Fruit fly (Drosophila melanogaster) whole organism, embryonic: Measurements from ENCODE around the gene dpy.

Experiments
- Asciz ChIP-seq: fragments of 200-800 bp; sonication (Bioruptor generic); optimal IDR thresholded peaks from 2 replicates; lab custom pipeline; 2017; ENCODE audit warnings: missing biosample characterization, mild to moderate bottlenecking, missing genetic modification characterization, missing genetic modification reagents
- B-H2 ChIP-seq: fragments of 200-800 bp; sonication (Bioruptor generic); optimal IDR thresholded peaks from 2 replicates; lab custom pipeline; 2018; ENCODE audit warnings: missing biosample characterization, mild to moderate bottlenecking, missing genetic modification characterization
- Blimp-1 ChIP-seq: fragments of 200-800 bp; sonication (Bioruptor generic); optimal IDR thresholded peaks from 3 replicates; lab custom pipeline; 2018; ENCODE audit warnings: missing biosample characterization, missing genetic modification characterization, mild to moderate bottlenecking, moderate library complexity, missing genetic modification reagents
- CG10209 ChIP-seq: fragments of 200-800 bp; sonication (Bioruptor generic); optimal IDR thresholded peaks from 3 replicates; lab custom pipeline; 2017; ENCODE audit warnings: missing biosample characterization, mild to moderate bottlenecking, missing genetic modification characterization, missing genetic modification reagents
- CG1024 ChIP-seq: fragments of 200-800 bp; sonication (Bioruptor generic); IDR thresholded peaks from 2 replicates; pipeline ENCODE4 v1.3.6; 2022; ENCODE audit warnings: missing biosample characterization, missing genetic modification characterization
- CG10366 ChIP-seq: fragments of 200-800 bp; sonication (Bioruptor generic); IDR thresholded peaks from 2 replicates; pipeline ENCODE4 v1.3.6; 2022; ENCODE audit warnings: missing biosample characterization, missing genetic modification characterization
- CG11695 ChIP-seq: fragments of 200-800 bp; sonication (Bioruptor generic); IDR thresholded peaks from 3 replicates; pipeline ENCODE4 v1.3.6; 2022; ENCODE audit warnings: missing biosample characterization, missing genetic modification characterization
- CG12155 ChIP-seq: fragments of 200-800 bp; sonication (Bioruptor generic); optimal IDR thresholded peaks from 3 replicates; lab custom pipeline; 2016; ENCODE audit warnings: missing biosample characterization, missing genetic modification characterization
- CG1233 ChIP-seq: fragments of 200-800 bp; sonication (Bioruptor generic); optimal IDR thresholded peaks from 4 replicates; lab custom pipeline; 2018; ENCODE audit warnings: missing biosample characterization, mild to moderate bottlenecking, missing genetic modification characterization
- CG1603 ChIP-seq: fragments of 200-800 bp; sonication (Bioruptor generic); optimal IDR thresholded peaks from 2 replicates; lab custom pipeline; 2019; ENCODE audit warnings: missing biosample characterization, mild to moderate bottlenecking, missing genetic modification characterization, moderate library complexity
- CG17568 ChIP-seq: fragments of 200-800 bp; sonication (Bioruptor generic); optimal IDR thresholded peaks from 2 replicates; lab custom pipeline; 2018; ENCODE audit warnings: missing biosample characterization, mild to moderate bottlenecking, missing genetic modification characterization, moderate library complexity
- CG1832 ChIP-seq: fragments of 200-800 bp; sonication (Bioruptor generic); optimal IDR thresholded peaks from 2 replicates; lab custom pipeline; 2017; ENCODE audit warnings: missing biosample characterization, mild to moderate bottlenecking, missing genetic modification characterization, inconsistent platforms
- CG18476 ChIP-seq: fragments of 200-800 bp; sonication (Bioruptor generic); optimal IDR thresholded peaks from 2 replicates; lab custom pipeline; 2016; ENCODE audit warnings: missing biosample characterization, mild to moderate bottlenecking, missing genetic modification characterization
- CG3838 ChIP-seq: fragments of 200-800 bp; sonication (Bioruptor generic); optimal IDR thresholded peaks from 3 replicates; lab custom pipeline; 2016; ENCODE audit warnings: missing biosample characterization, missing genetic modification characterization
- CG4707 ChIP-seq: fragments of 200-800 bp; sonication (Bioruptor generic); optimal IDR thresholded peaks from 2 replicates; lab custom pipeline; 2018; ENCODE audit warnings: missing biosample characterization, mild to moderate bottlenecking, missing genetic modification characterization, moderate library complexity
- CG4730 ChIP-seq: fragments of 200-800 bp; sonication (Bioruptor generic); IDR thresholded peaks from 2 replicates; pipeline ENCODE4 v1.3.6; 2022; ENCODE audit warnings: missing biosample characterization, missing genetic modification characterization
- CG6765 ChIP-seq: fragments of 200-800 bp; sonication (Bioruptor generic); optimal IDR thresholded peaks from 3 replicates; lab custom pipeline; 2017; ENCODE audit warnings: missing biosample characterization, mild to moderate bottlenecking, missing genetic modification characterization
- CG7372 ChIP-seq: fragments of 200-800 bp; sonication (Bioruptor generic); IDR thresholded peaks from 2 replicates; pipeline ENCODE4 v1.3.6; 2022; ENCODE audit warnings: missing biosample characterization, missing genetic modification characterization
- CG7786 ChIP-seq: fragments of 200-800 bp; sonication (Bioruptor generic); optimal IDR thresholded peaks from 2 replicates; lab custom pipeline; 2016; ENCODE audit warnings: missing biosample characterization, missing genetic modification characterization
- D ChIP-seq, 2 experiments: fragments of 200-800 bp in 1 of 2; fragments of >200 bp in 1 of 2; sonication (Bioruptor generic) in 1 of 2; optimal IDR thresholded peaks; 2 replicates in 1 of 2; 3 replicates in 1 of 2; lab custom pipeline; 2017; ENCODE audit warnings: mild to moderate bottlenecking in 1 of 2, missing biosample characterization in 1 of 2, missing genetic modification characterization in 1 of 2, missing genetic modification reagents in 1 of 2
- Dref ChIP-seq: fragments of 200-800 bp; sonication (Bioruptor generic); IDR thresholded peaks from 2 replicates; pipeline ENCODE4 v1.3.6; 2022; ENCODE audit warnings: missing biosample characterization, missing genetic modification characterization
- ERR ChIP-seq: fragments of 200-800 bp; sonication (Bioruptor generic); optimal IDR thresholded peaks from 2 replicates; lab custom pipeline; 2016; ENCODE audit warnings: missing biosample characterization, missing genetic modification characterization
- H2.0 ChIP-seq: fragments of 200-800 bp; sonication (Bioruptor generic); IDR thresholded peaks from 2 replicates; pipeline ENCODE4 v1.3.6; 2022; ENCODE audit warnings: missing biosample characterization, missing genetic modification characterization
- HHEX ChIP-seq: fragments of 200-800 bp; sonication (Bioruptor generic); optimal IDR thresholded peaks from 3 replicates; lab custom pipeline; 2017; ENCODE audit warnings: missing biosample characterization, mild to moderate bottlenecking, missing genetic modification characterization, missing genetic modification reagents
- Max ChIP-seq: fragments of 200-800 bp; sonication (Bioruptor generic); optimal IDR thresholded peaks from 2 replicates; lab custom pipeline; 2016; ENCODE audit warnings: missing biosample characterization, mild to moderate bottlenecking, missing genetic modification characterization
- Meics ChIP-seq: fragments of 200-800 bp; sonication (Bioruptor generic); optimal IDR thresholded peaks from 2 replicates; lab custom pipeline; 2017; ENCODE audit warnings: missing biosample characterization, mild to moderate bottlenecking, missing genetic modification characterization
- NfI ChIP-seq: fragments of 200-800 bp; sonication (Bioruptor generic); optimal IDR thresholded peaks from 3 replicates; lab custom pipeline; 2018; ENCODE audit warnings: missing biosample characterization, mild to moderate bottlenecking, missing genetic modification characterization, moderate library complexity
- Pdp1 ChIP-seq, 2 experiments: fragments of 200-800 bp; sonication (Bioruptor generic); optimal IDR thresholded peaks; 3 replicates each; lab custom pipeline; 2016; ENCODE audit warnings: missing biosample characterization in 2 of 2, missing genetic modification characterization in 2 of 2, mild to moderate bottlenecking in 1 of 2, moderate library complexity in 1 of 2
- Ssrp ChIP-seq: fragments of 200-800 bp; sonication (Bioruptor generic); optimal IDR thresholded peaks from 2 replicates; lab custom pipeline; 2018; ENCODE audit warnings: missing biosample characterization, mild to moderate bottlenecking, missing genetic modification characterization, moderate library complexity
- Stat92E ChIP-seq, 3 experiments: fragments of >200 bp in 2 of 3; fragments of 200-800 bp in 1 of 3; sonication (Bioruptor generic) in 1 of 3; optimal IDR thresholded peaks; 2 replicates each; lab custom pipeline; 2017 to 2019; ENCODE audit warnings: missing biosample characterization in 3 of 3, missing genetic modification characterization in 3 of 3, mild to moderate bottlenecking in 1 of 3, moderate library complexity in 1 of 3
- cad ChIP-seq: fragments of >200 bp; optimal IDR thresholded peaks from 2 replicates; lab custom pipeline; 2017; ENCODE audit warnings: missing biosample characterization, missing genetic modification characterization
- da ChIP-seq: fragments of 200-800 bp; sonication (Bioruptor generic); optimal IDR thresholded peaks from 2 replicates; lab custom pipeline; 2016; ENCODE audit warnings: missing biosample characterization, missing genetic modification characterization
- danr ChIP-seq: fragments of 200-800 bp; sonication (Bioruptor generic); IDR thresholded peaks from 2 replicates; pipeline ENCODE4 v1.3.6; 2022; ENCODE audit warnings: missing biosample characterization, missing genetic modification characterization
- dm ChIP-seq: fragments of 200-800 bp; sonication (Bioruptor generic); optimal IDR thresholded peaks from 3 replicates; lab custom pipeline; 2016; ENCODE audit warnings: missing biosample characterization, missing genetic modification characterization
- dmrt11E ChIP-seq: fragments of 200-800 bp; sonication (Bioruptor generic); optimal IDR thresholded peaks from 3 replicates; lab custom pipeline; 2018; ENCODE audit warnings: missing biosample characterization, mild to moderate bottlenecking, missing genetic modification characterization, moderate library complexity
- eve ChIP-seq, 2 experiments: fragments of >200 bp; optimal IDR thresholded peaks; 2 replicates each; lab custom pipeline; 2017; ENCODE audit warnings: missing biosample characterization in 2 of 2, missing genetic modification characterization in 2 of 2
- eyg ChIP-seq: fragments of 200-800 bp; sonication (Bioruptor generic); optimal IDR thresholded peaks from 3 replicates; lab custom pipeline; 2016; ENCODE audit warnings: missing biosample characterization, missing genetic modification characterization
- inv ChIP-seq: fragments of 200-800 bp; sonication (Bioruptor generic); IDR thresholded peaks from 2 replicates; pipeline ENCODE4 v1.3.6; 2022; ENCODE audit warnings: missing biosample characterization, missing genetic modification characterization; ENCODE audit not compliant: partially characterized antibody
- kah ChIP-seq: fragments of 200-800 bp; sonication (Bioruptor generic); optimal IDR thresholded peaks from 2 replicates; lab custom pipeline; 2018; ENCODE audit warnings: missing biosample characterization, mild to moderate bottlenecking, missing genetic modification characterization
- luna ChIP-seq: fragments of 200-800 bp; sonication (Bioruptor generic); optimal IDR thresholded peaks from 2 replicates; lab custom pipeline; 2016; ENCODE audit warnings: missing biosample characterization, missing genetic modification characterization
- nmo ChIP-seq: fragments of 200-800 bp; sonication (Bioruptor generic); optimal IDR thresholded peaks from 2 replicates; lab custom pipeline; 2018; ENCODE audit warnings: missing biosample characterization, mild to moderate bottlenecking, missing genetic modification characterization, moderate library complexity
- run ChIP-seq: fragments of 200-800 bp; sonication (Bioruptor generic); optimal IDR thresholded peaks from 3 replicates; lab custom pipeline; 2018; ENCODE audit warnings: missing biosample characterization, mild to moderate bottlenecking, missing genetic modification characterization
- schlank ChIP-seq: fragments of 200-800 bp; sonication (Bioruptor generic); optimal IDR thresholded peaks from 2 replicates; lab custom pipeline; 2018; ENCODE audit warnings: missing biosample characterization, mild to moderate bottlenecking, missing genetic modification characterization
- sqz ChIP-seq: fragments of 200-800 bp; sonication (Bioruptor generic); optimal IDR thresholded peaks from 3 replicates; lab custom pipeline; 2018; ENCODE audit warnings: missing biosample characterization, mild to moderate bottlenecking, missing genetic modification characterization
- stc ChIP-seq: fragments of 200-800 bp; sonication (Bioruptor generic); IDR thresholded peaks from 2 replicates; pipeline ENCODE4 v1.3.6; 2022; ENCODE audit warnings: missing biosample characterization, missing genetic modification characterization
- tgo ChIP-seq: fragments of 200-800 bp; sonication (Bioruptor generic); IDR thresholded peaks from 3 replicates; pipeline ENCODE4 v1.3.6; 2022; ENCODE audit warnings: missing biosample characterization, missing genetic modification characterization
- trem ChIP-seq: fragments of 200-800 bp; optimal IDR thresholded peaks from 3 replicates; lab custom pipeline; 2019; ENCODE audit warnings: missing biosample characterization, mild to moderate bottlenecking, missing genetic modification characterization, moderate library complexity
- vfl ChIP-seq: fragments of 200-800 bp; sonication (Bioruptor generic); optimal IDR thresholded peaks from 2 replicates; lab custom pipeline; 2016; ENCODE audit warnings: missing biosample characterization, missing genetic modification characterization
- zen ChIP-seq: fragments of 200-800 bp; sonication (Bioruptor generic); optimal IDR thresholded peaks from 3 replicates; lab custom pipeline; 2018; ENCODE audit warnings: missing biosample characterization, mild to moderate bottlenecking, missing genetic modification characterization, moderate library complexity

The dpy gene

dm6 chr2L:4448582-4449016 lies 165.5 kb downstream of the dpy start, which contains the start of gene MFS18 (continued):
- TF ChIP-seq ERR (GFP tag; lab: Kevin White, UChicago) (peak; percentile 57), Blimp-1 (GFP tag; lab: Kevin White, UChicago) (peak; percentile 99), CG1233 (GFP tag; lab: Kevin White, UChicago) (peak; percentile 99), dmrt11E (tag; lab: Kevin White, UChicago) (peak; percentile 95), inv (GFP tag; lab: Robert Waterston, UW) (peak; percentile 48), tgo (peak; percentile 99), run (peak; percentile 93), Dref (GFP tag; lab: Robert Waterston, UW) (peak; percentile 85), zen (tag; lab: Kevin White, UChicago) (peak; percentile 99), CG18476 (GFP tag; lab: Kevin White, UChicago) (peak; percentile 95), CG1832 (GFP tag; lab: Kevin White, UChicago) (no peak), kah (GFP tag; lab: Kevin White, UChicago) (peak; percentile 92), CG4730 (peak; percentile 99), sqz (GFP tag; lab: Kevin White, UChicago) (no peak), D (optimal IDR thresholded peaks at IDR 0.05; lab: Kevin White, UChicago) (no peak), D (GFP tag; optimal IDR thresholded peaks at IDR 0.05; lab: Kevin White, UChicago) (peak; percentile 99), stc (GFP tag; lab: Robert Waterston, UW) (peak; percentile 100), CG1024 (peak; percentile 96), H2.0 (GFP tag; lab: Robert Waterston, UW) (peak; percentile 98), CG1603 (peak; percentile 91), CG3838 (GFP tag; lab: Kevin White, UChicago) (peak; percentile 92), CG4707 (GFP tag; lab: Kevin White, UChicago) (peak; percentile 73), da (peak; percentile 55), Asciz (GFP tag; lab: Kevin White, UChicago) (peak; percentile 99), CG17568 (GFP tag; lab: Kevin White, UChicago) (no peak), Max (peak; percentile 99), CG10366 (peak; percentile 98), CG10209 (GFP tag; lab: Kevin White, UChicago) (peak; percentile 97), vfl (GFP tag; lab: Kevin White, UChicago) (peak; percentile 92), CG7786 (peak; percentile 78), Ssrp (peak; percentile 93), B-H2 (GFP tag; lab: Kevin White, UChicago) (peak; percentile 92), dm (peak; percentile 98), CG7372 (GFP tag; lab: Robert Waterston, UW) (peak; percentile 97), Meics (GFP tag; lab: Kevin White, UChicago) (peak; percentile 98), NfI (peak; percentile 92), CG12155 (GFP tag; lab: Kevin White, UChicago) (peak; percentile 94), CG6765 (peak; percentile 97), luna (GFP tag; lab: Kevin White, UChicago) (peak; percentile 73), CG11695 (peak; percentile 100), cad (GFP tag; lab: Kevin White, UChicago) (no peak), danr (GFP tag; lab: Robert Waterston, UW) (peak; percentile 97), schlank (tag; lab: Kevin White, UChicago) (peak; percentile 82), Pdp1 (GFP tag; optimal IDR thresholded peaks at IDR 0.05; lab: Kevin White, UChicago) (peak; percentile 85 to 87), HHEX (GFP tag; lab: Kevin White, UChicago) (peak; percentile 98), eve (GFP tag; optimal IDR thresholded peaks at IDR 0.05; lab: Kevin White, UChicago) (no peak), Stat92E (GFP tag; optimal IDR thresholded peaks at IDR 0.05; lab: Kevin White, UChicago) (peak in 1 of 3 experiments; percentile 96), trem (tag; lab: Kevin White, UChicago) (peak; percentile 97), eyg (peak; percentile 85), nmo (GFP tag; lab: Kevin White, UChicago) (peak; percentile 98)
